Worm (Caenorhabditis elegans): ENCODE results near the gene mrp-1.

mrp-1 gene

DNA sequence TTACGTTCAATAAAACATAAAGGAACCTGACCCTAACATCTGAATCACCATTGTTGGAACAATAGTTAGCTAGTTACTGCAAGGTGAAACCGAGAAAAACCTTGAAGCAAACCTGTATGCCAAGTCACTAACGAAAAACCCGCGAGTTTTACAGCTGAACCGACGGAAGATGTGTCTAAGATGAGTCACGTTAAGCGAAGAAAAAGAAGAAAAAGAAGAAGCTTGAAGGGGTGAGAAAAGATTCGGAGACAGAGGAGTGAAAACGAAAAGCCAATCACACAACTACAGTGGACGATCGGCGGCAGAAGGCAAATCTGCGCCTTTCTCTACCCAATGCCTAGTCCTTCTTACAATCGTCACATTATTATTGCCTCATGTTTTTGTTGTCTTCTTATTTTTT is 29.8 kb downstream of the mrp-1 start, which contains the start of gene nas-38:
Gene nas-38 (plus strand): TSS at position 301 of the 400 bp plus-strand sequence.
- TF ChIP-seq crh-2 (tag; optimal IDR thresholded peaks at IDR 0.05) (no peak), nhr-25 (tag; optimal IDR thresholded peaks at IDR 0.05) (peak; percentile 42)

DNA sequence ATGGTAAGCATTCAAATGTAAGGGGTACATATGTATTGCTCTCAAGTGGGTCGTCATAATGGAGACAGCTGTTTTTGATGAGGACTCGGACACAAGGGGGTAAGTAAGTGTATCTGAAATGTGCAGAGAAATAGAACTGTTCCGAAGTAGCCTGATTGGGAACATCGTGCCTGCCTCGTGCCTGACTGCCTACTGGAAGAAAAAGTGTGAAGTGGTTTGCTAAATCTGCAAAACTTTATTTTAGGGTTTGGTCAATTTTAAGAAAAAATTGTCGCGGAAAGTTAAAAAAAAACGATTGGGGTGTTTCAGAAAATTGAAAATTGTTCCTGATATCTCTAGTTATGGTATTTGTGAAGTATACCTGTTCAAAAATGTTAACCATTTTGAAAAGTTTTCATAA is 30.5 kb downstream of the mrp-1 start, which contains the start of gene hlh-19:
Gene hlh-19 (minus strand): TSS at position 101 of the 400 bp plus-strand sequence.
- TF ChIP-seq alr-1 (tag; optimal IDR thresholded peaks at IDR 0.05) (no peak), mab-5 (tag; optimal IDR thresholded peaks at IDR 0.05) (no peak), fos-1 (tag; optimal IDR thresholded peaks at IDR 0.05) (no peak), crh-2 (tag; optimal IDR thresholded peaks at IDR 0.05) (no peak), ztf-1 (GFP tag; conservative IDR thresholded peaks at IDR 0.05) (no peak), lin-39 (tag; optimal IDR thresholded peaks at IDR 0.05) (no peak), skn-1 (tag; optimal IDR thresholded peaks at IDR 0.05) (no peak)

DNA sequence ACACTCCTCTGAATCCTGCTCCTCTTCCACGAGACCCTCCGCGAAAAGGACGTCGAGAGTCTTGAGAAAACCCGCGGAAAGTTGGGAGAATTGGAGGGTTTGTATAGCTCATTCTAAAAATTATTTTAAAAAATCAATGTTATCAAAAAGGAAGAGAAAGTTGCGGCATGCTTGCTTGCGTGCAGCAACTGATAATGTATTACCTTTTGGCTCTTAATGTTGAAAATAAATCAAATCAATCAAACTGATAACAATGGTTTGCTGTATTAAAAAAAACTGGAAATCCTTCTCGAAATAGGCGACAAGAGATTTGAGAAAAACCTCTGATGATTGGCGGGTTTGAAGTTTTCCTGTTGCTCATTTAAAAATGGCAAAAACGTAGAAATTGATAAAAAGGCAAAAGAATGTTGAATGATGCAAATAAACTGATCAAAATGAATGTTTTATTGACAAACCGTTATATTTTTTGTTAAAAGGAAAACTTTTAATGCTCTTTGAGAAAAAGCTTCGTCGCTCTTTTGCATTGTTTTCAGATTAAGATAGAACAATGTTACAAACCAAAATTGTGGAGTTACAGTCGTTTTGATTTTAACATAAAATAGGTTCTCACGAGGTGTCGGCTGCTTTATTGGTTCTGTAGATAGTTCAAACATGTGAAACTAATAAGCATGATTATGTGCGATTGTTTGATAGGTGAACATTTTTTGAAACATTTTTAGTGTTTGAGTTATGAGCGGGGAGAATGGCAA is 32.5 kb downstream of the mrp-1 start:
- no peak for TF ChIP-seq zag-1 (tag; optimal IDR thresholded peaks at IDR 0.05)
- TF ChIP-seq fos-1 (tag; optimal IDR thresholded peaks at IDR 0.05), result peak; percentile 64

DNA sequence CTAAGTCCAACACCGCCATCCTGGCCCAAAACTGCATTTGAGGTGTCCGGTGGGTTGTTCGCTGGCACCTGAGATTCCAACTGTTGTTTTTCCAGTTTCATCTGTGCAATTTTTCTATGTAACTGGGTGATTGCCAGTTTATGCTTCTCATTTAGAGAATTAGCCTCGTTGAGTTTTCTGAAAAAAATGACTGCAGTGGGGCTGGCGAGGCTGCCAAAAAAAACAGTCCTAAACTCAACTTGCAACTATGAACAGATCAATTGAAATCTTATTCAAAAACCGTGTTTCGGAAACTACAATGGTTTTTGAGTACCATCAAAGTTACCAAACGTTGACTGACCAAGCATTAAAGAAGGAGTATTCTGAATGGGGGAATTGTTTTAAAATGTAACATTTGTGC is 33.8 kb downstream of the mrp-1 start, which contains the start of gene F57C12.6:
Gene F57C12.6 (minus strand): TSS at position 101 of the 400 bp plus-strand sequence.
- TF ChIP-seq aly-2 (tag; optimal IDR thresholded peaks at IDR 0.05), result no peak
- no peak for TF ChIP-seq ztf-11 (tag; optimal IDR thresholded peaks at IDR 0.05)
- TF ChIP-seq Y55F3AM.14 (GFP tag; optimal IDR thresholded peaks at IDR 0.05), result no peak
- TF ChIP-seq lsy-2 (tag; optimal IDR thresholded peaks at IDR 0.05), result no peak
- TF ChIP-seq sem-4 (tag; optimal IDR thresholded peaks at IDR 0.05), result no peak
- TF ChIP-seq mab-5 (tag; optimal IDR thresholded peaks at IDR 0.05), result no peak
- no peak for TF ChIP-seq gmeb-1 (tag; optimal IDR thresholded peaks at IDR 0.05)
- no peak for TF ChIP-seq alr-1 (tag; optimal IDR thresholded peaks at IDR 0.05)
- no peak for TF ChIP-seq peb-1 (tag; optimal IDR thresholded peaks at IDR 0.05)
- no peak for TF ChIP-seq crh-2 (tag; optimal IDR thresholded peaks at IDR 0.05)

DNA sequence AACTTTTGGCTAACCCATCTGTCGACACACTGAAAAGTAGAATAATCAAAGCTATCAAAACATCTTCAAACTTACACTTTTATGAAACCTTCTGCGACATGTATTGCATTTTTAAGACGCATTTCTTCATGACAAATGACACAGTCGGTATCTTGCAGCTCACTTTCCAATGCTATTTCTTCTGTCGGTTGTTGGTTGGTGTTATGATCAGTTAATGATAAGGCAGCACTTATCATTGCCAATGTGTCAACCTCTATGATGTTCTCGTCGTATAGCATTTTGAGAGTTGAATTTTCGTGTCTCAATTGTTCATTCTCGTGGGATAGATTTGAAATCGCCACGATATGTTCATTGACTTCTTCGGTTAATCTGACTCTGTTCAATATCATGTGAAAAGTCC is 34.3 kb downstream of the mrp-1 start:
- TF ChIP-seq sem-4 (tag; optimal IDR thresholded peaks at IDR 0.05), result no peak
- peak; percentile 97 for TF ChIP-seq fos-1 (tag; optimal IDR thresholded peaks at IDR 0.05)
- TF ChIP-seq nhr-11 (tag; optimal IDR thresholded peaks at IDR 0.05), result no peak
- peak; percentile 5 for TF ChIP-seq sma-9 (GFP tag; optimal IDR thresholded peaks at IDR 0.05)
- TF ChIP-seq sma-9 (tag; optimal IDR thresholded peaks at IDR 0.05), result no peak
- TF ChIP-seq elt-1 (tag; optimal IDR thresholded peaks at IDR 0.05), result no peak

DNA sequence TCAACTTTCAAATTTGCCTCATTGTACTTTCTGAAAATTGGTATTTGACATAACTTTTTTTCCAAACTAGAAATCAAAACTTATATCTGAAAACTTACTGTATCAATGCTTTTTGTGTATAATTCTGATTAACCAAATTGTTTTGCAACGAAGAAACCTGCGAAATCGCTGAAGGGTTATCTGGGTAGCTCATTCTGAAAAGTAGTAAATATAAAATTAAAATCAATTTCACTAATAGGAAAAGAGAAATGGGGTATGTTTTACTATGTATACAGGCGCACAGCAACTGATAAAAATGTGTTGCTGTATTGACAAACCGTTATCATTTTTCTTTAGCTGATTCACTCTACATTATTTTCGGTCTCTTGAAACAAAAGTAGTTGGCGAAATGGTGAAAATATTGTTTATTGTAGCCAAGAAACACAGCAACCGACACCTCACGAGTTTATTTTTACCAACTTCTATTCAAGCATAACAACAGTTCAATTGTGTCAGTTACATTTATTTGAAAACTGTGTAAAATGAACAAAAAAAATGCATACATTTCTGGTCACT is 36.4 kb downstream of the mrp-1 start, which contains the start of gene F57C12.2:
Gene F57C12.2 (minus strand): TSS at position 218 of the 555 bp plus-strand sequence.
- TF ChIP-seq lin-13 (GFP tag; optimal IDR thresholded peaks at IDR 0.05) (no peak), Y55F3AM.14 (GFP tag; optimal IDR thresholded peaks at IDR 0.05) (no peak), nhr-21 (tag; optimal IDR thresholded peaks at IDR 0.05) (no peak), fos-1 (tag; optimal IDR thresholded peaks at IDR 0.05) (peak; percentile 85), snpc-4 (tag; optimal IDR thresholded peaks at IDR 0.05) (peak; percentile 1), nhr-11 (tag; optimal IDR thresholded peaks at IDR 0.05) (no peak)

DNA sequence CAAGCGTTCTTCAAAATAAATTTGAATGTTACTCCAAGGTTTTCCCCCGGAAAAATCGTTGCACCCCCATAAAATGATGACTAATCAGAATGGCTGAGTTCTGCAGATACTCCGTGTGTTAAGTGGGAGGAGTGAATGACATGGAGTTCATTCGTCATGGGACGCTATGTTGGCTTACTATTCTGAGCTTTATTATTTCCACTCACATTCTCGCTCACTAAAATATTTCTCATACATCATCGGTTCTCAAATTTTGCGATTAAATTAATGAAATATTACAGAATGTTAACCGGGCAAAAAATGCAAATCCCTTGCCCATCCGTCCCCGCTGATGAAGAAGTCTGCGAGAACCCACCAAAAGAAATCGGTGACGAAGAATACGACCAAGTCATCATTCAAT is 44.9 kb downstream of the mrp-1 start, which contains the start of gene F28C10.1:
Gene F28C10.1 (plus strand): TSS at position 301 of the 400 bp plus-strand sequence.
- TF ChIP-seq nhr-237 (tag; optimal IDR thresholded peaks at IDR 0.05), result no peak
- TF ChIP-seq ama-1 (optimal IDR thresholded peaks at IDR 0.05), result no peak
- no peak for TF ChIP-seq ZK546.5 (tag; optimal IDR thresholded peaks at IDR 0.05)
- no peak for TF ChIP-seq skn-1 (tag; optimal IDR thresholded peaks at IDR 0.05)
- TF ChIP-seq gmeb-1 (tag; optimal IDR thresholded peaks at IDR 0.05), result no peak
- no peak for TF ChIP-seq nhr-10 (tag; optimal IDR thresholded peaks at IDR 0.05)
- no peak for TF ChIP-seq nhr-21 (tag; optimal IDR thresholded peaks at IDR 0.05)
- no peak for TF ChIP-seq unc-39 (tag; optimal IDR thresholded peaks at IDR 0.05)
- no peak for TF ChIP-seq blmp-1 (tag; optimal IDR thresholded peaks at IDR 0.05; ENCODE audit: insufficient read depth)
- no peak for TF ChIP-seq mbf-1 (tag; optimal IDR thresholded peaks at IDR 0.05)
- no peak for TF ChIP-seq ztf-1 (GFP tag; conservative IDR thresholded peaks at IDR 0.05)

Data from whole organism, L2 larva.